Fruit fly (Drosophila melanogaster) whole organism, embryonic: ENCODE results near the gene Pbgs.
A peak's percentile ranks its signal among the peaks of the same experiment; 100 is the strongest.

Experiments
- Blimp-1 ChIP-seq: fragments of 200-800 bp; sonication (Bioruptor generic); optimal IDR thresholded peaks from 3 replicates; lab custom pipeline; 2018; ENCODE audit warnings: missing biosample characterization, missing genetic modification characterization, mild to moderate bottlenecking, moderate library complexity, missing genetic modification reagents
- CG4424 ChIP-seq: fragments of 200-800 bp; sonication (Bioruptor generic); optimal IDR thresholded peaks from 3 replicates; lab custom pipeline; 2016; ENCODE audit warnings: missing biosample characterization, missing genetic modification characterization
- CG4707 ChIP-seq: fragments of 200-800 bp; sonication (Bioruptor generic); optimal IDR thresholded peaks from 2 replicates; lab custom pipeline; 2018; ENCODE audit warnings: missing biosample characterization, mild to moderate bottlenecking, missing genetic modification characterization, moderate library complexity
- E2f2 ChIP-seq: fragments of 200-800 bp; sonication (Bioruptor generic); IDR thresholded peaks from 2 replicates; pipeline ENCODE4 v1.3.6; 2022; ENCODE audit warnings: missing biosample characterization, missing genetic modification characterization
- Ptx1 ChIP-seq: fragments of 200-800 bp; sonication (Bioruptor generic); IDR thresholded peaks from 2 replicates; pipeline ENCODE4 v1.3.6; 2022; ENCODE audit warnings: missing biosample characterization, missing genetic modification characterization
- Usf ChIP-seq: fragments of 200-800 bp; sonication (Bioruptor generic); optimal IDR thresholded peaks from 2 replicates; lab custom pipeline; 2017; ENCODE audit warnings: missing genotype, missing biosample characterization, missing genetic modification characterization
- cato ChIP-seq: fragments of 200-800 bp; sonication (Bioruptor generic); optimal IDR thresholded peaks from 2 replicates; lab custom pipeline; 2016; ENCODE audit warnings: missing biosample characterization, missing genetic modification characterization, borderline replicate concordance
- dimm ChIP-seq: fragments of 200-800 bp; sonication (Bioruptor generic); IDR thresholded peaks from 2 replicates; pipeline ENCODE4 v1.3.6; 2022; ENCODE audit warnings: missing biosample characterization, missing genetic modification characterization
- dmrt99B ChIP-seq: fragments of 200-800 bp; sonication (Bioruptor generic); optimal IDR thresholded peaks from 2 replicates; lab custom pipeline; 2018; ENCODE audit warnings: missing biosample characterization, mild to moderate bottlenecking, missing genetic modification characterization, moderate library complexity
- hth ChIP-seq: fragments of >200 bp; optimal IDR thresholded peaks from 2 replicates; lab custom pipeline; 2017; ENCODE audit warnings: inconsistent platforms
- lilli ChIP-seq: fragments of 200-800 bp; sonication (Bioruptor generic); optimal IDR thresholded peaks from 3 replicates; lab custom pipeline; 2016; ENCODE audit warnings: missing biosample characterization, missing genetic modification characterization
- vvl ChIP-seq: fragments of 200-800 bp; sonication (Bioruptor generic); IDR thresholded peaks from 2 replicates; pipeline ENCODE4 v1.3.6; 2022; ENCODE audit warnings: missing biosample characterization, missing genetic modification characterization

The Pbgs gene

DNA sequence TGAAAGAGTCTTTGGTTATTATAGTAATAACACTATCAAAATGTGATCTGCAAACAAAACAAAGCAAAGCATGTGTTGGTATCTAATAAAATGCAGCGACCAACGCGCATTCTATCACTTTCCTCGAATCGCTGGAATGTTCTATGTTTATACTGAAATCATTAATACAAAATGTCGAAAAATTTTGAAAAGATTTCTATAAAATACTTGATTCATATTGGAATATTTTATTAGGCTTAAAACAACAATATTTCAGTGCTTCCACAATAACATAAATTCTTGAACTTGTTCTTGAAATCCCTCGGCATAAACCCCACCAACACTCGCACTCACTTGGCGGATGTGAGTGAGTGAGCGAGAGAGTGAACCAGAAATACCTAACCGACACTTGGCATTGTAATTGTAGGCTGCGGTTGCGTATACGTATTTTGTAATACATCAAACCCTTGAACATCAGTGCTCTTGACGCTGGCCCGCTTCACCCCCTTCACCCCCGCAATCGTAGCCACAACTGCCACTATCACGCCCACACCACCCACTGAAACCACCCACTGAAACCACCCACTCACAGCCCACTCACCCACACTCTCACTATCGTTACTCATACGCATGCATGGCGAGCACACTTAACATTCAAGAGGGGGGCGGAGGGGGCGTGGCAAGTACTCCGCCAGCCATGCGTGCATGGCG is 48.1 kb downstream of the Pbgs start (continued):
- TF ChIP-seq CG4424 (peak; percentile 2), hth (lab: Kevin White, UChicago) (no peak), Blimp-1 (GFP tag; lab: Kevin White, UChicago) (peak; percentile 52), dimm (0 out of 2 replicates have a peak, but pooled peaks have one; percentile 9), vvl (GFP tag; lab: Robert Waterston, UW) (peak; percentile 55; the same call in 1 of the 2 replicates), dmrt99B (tag; lab: Kevin White, UChicago) (peak; percentile 45), lilli (GFP tag; lab: Kevin White, UChicago) (no peak), Usf (GFP tag; lab: Kevin White, UChicago) (no peak), CG4707 (GFP tag; lab: Kevin White, UChicago) (no peak), E2f2 (GFP tag; lab: Robert Waterston, UW) (peak; percentile 31; the same call in 1 of the 2 replicates), cato (GFP tag; lab: Kevin White, UChicago) (no peak), Ptx1 (peak; percentile 65)
